Fruit fly (Drosophila melanogaster) whole organism, embryonic: ENCODE results near the gene barr.

Experiments used
- ATbp ChIP-seq: fragments of 200-800 bp; sonication (Bioruptor generic); optimal IDR thresholded peaks from 2 replicates; lab custom pipeline; 2017; ENCODE audit warnings: missing biosample characterization, mild to moderate bottlenecking, missing genetic modification characterization, missing genetic modification reagents
- Antp ChIP-seq: fragments of 200-800 bp; sonication (Bioruptor generic); optimal IDR thresholded peaks from 3 replicates; lab custom pipeline; 2016; ENCODE audit warnings: missing biosample characterization, missing genetic modification characterization
- Bgb ChIP-seq: fragments of 200-800 bp; sonication (Bioruptor generic); IDR thresholded peaks from 2 replicates; pipeline ENCODE4 v1.3.6; 2022; ENCODE audit warnings: missing biosample characterization, missing genetic modification characterization; ENCODE audit not compliant: partially characterized antibody
- Blimp-1 ChIP-seq: fragments of 200-800 bp; sonication (Bioruptor generic); optimal IDR thresholded peaks from 3 replicates; lab custom pipeline; 2018; ENCODE audit warnings: missing biosample characterization, missing genetic modification characterization, mild to moderate bottlenecking, moderate library complexity, missing genetic modification reagents
- CG11398 ChIP-seq: fragments of 200-800 bp; sonication (Bioruptor generic); optimal IDR thresholded peaks from 2 replicates; lab custom pipeline; 2016; ENCODE audit warnings: missing biosample characterization, missing genetic modification characterization
- CG11695 ChIP-seq: fragments of 200-800 bp; sonication (Bioruptor generic); IDR thresholded peaks from 3 replicates; pipeline ENCODE4 v1.3.6; 2022; ENCODE audit warnings: missing biosample characterization, missing genetic modification characterization
- CG12299 ChIP-seq: fragments of 200-800 bp; sonication (Bioruptor generic); optimal IDR thresholded peaks from 2 replicates; lab custom pipeline; 2018; ENCODE audit warnings: missing biosample characterization, mild to moderate bottlenecking, missing genetic modification characterization
- CG13296 ChIP-seq: fragments of 200-800 bp; sonication (Bioruptor generic); optimal IDR thresholded peaks from 3 replicates; lab custom pipeline; 2018; ENCODE audit warnings: missing biosample characterization, mild to moderate bottlenecking, missing genetic modification characterization
- CG14965 ChIP-seq: fragments of 200-800 bp; sonication (Bioruptor generic); optimal IDR thresholded peaks from 2 replicates; lab custom pipeline; 2016; ENCODE audit warnings: missing biosample characterization, missing genetic modification characterization, borderline replicate concordance
- CG15269 ChIP-seq: fragments of 200-800 bp; sonication (Bioruptor generic); optimal IDR thresholded peaks from 2 replicates; lab custom pipeline; 2018; ENCODE audit warnings: missing biosample characterization, mild to moderate bottlenecking, missing genetic modification characterization, moderate library complexity
- CG17359 ChIP-seq: fragments of 200-800 bp; sonication (Bioruptor generic); optimal IDR thresholded peaks from 3 replicates; lab custom pipeline; 2018; ENCODE audit warnings: missing biosample characterization, mild to moderate bottlenecking, missing genetic modification characterization, moderate library complexity
- CG17361 ChIP-seq: fragments of 200-800 bp; sonication (Bioruptor generic); IDR thresholded peaks from 3 replicates; pipeline ENCODE4 v1.3.6; 2022; ENCODE audit warnings: missing biosample characterization, missing genetic modification characterization
- CG2199 ChIP-seq: fragments of 200-800 bp; sonication (Bioruptor generic); IDR thresholded peaks from 3 replicates; pipeline ENCODE4 v1.3.6; 2022; ENCODE audit warnings: missing biosample characterization, missing genetic modification characterization
- CG31365 ChIP-seq: fragments of 200-800 bp; sonication (Bioruptor generic); optimal IDR thresholded peaks from 2 replicates; lab custom pipeline; 2018; ENCODE audit warnings: missing biosample characterization, mild to moderate bottlenecking, missing genetic modification characterization
- CG32532 ChIP-seq: fragments of 200-800 bp; sonication (Bioruptor generic); IDR thresholded peaks from 2 replicates; pipeline ENCODE4 v1.3.6; 2022; ENCODE audit warnings: missing biosample characterization, missing genetic modification characterization
- CG3281 ChIP-seq: fragments of 200-800 bp; sonication (Bioruptor generic); optimal IDR thresholded peaks from 3 replicates; lab custom pipeline; 2017; ENCODE audit warnings: missing biosample characterization, mild to moderate bottlenecking, missing genetic modification characterization
- CG34376 ChIP-seq: fragments of 200-800 bp; sonication (Bioruptor generic); optimal IDR thresholded peaks from 2 replicates; lab custom pipeline; 2018; ENCODE audit warnings: missing biosample characterization, mild to moderate bottlenecking, missing genetic modification characterization
- CG34422 ChIP-seq: fragments of 200-800 bp; sonication (Bioruptor generic); IDR thresholded peaks from 3 replicates; pipeline ENCODE4 v1.3.6; 2022; ENCODE audit warnings: missing biosample characterization, missing genetic modification characterization
- CG4282 ChIP-seq: fragments of 200-800 bp; sonication (Bioruptor generic); optimal IDR thresholded peaks from 2 replicates; lab custom pipeline; 2016; ENCODE audit warnings: missing biosample characterization, missing genetic modification characterization
- CG8359 ChIP-seq: fragments of 200-800 bp; sonication (Bioruptor generic); optimal IDR thresholded peaks from 2 replicates; lab custom pipeline; 2017; ENCODE audit warnings: missing biosample characterization, mild to moderate bottlenecking, missing genetic modification characterization, borderline replicate concordance
- CG9609 ChIP-seq: fragments of 200-800 bp; sonication (Bioruptor generic); optimal IDR thresholded peaks from 3 replicates; lab custom pipeline; 2016; ENCODE audit warnings: missing biosample characterization, missing genetic modification characterization
- CoRest ChIP-seq: fragments of 200-800 bp; sonication (Bioruptor generic); optimal IDR thresholded peaks from 3 replicates; lab custom pipeline; 2018; ENCODE audit warnings: missing biosample characterization, mild to moderate bottlenecking, missing genetic modification characterization, moderate library complexity
- Doc2 ChIP-seq: fragments of 200-800 bp; sonication (Bioruptor generic); IDR thresholded peaks from 2 replicates; pipeline ENCODE4 v1.3.6; 2022; ENCODE audit warnings: missing biosample characterization, missing genetic modification characterization
- E2f1 ChIP-seq: fragments of 200-800 bp; sonication (Bioruptor generic); IDR thresholded peaks from 2 replicates; pipeline ENCODE4 v1.3.6; 2022; ENCODE audit warnings: missing biosample characterization, missing genetic modification characterization
- HmgD ChIP-seq: fragments of 200-800 bp; sonication (Bioruptor generic); optimal IDR thresholded peaks from 3 replicates; lab custom pipeline; 2016; ENCODE audit warnings: missing biosample characterization, missing genetic modification characterization
- Hr78 ChIP-seq, 2 experiments: fragments of 200-800 bp in 1 of 2; fragments of >200 bp in 1 of 2; sonication (Bioruptor generic) in 1 of 2; optimal IDR thresholded peaks; 2 replicates each; lab custom pipeline; 2017 to 2019; ENCODE audit warnings: missing biosample characterization in 2 of 2, missing genetic modification characterization in 2 of 2, mild to moderate bottlenecking in 1 of 2, moderate library complexity in 1 of 2
- Hsf ChIP-seq: fragments of 200-800 bp; sonication (Bioruptor generic); optimal IDR thresholded peaks from 3 replicates; lab custom pipeline; 2016; ENCODE audit warnings: missing biosample characterization, missing genetic modification characterization
- Lim3 ChIP-seq: fragments of 200-800 bp; sonication (Bioruptor generic); IDR thresholded peaks from 2 replicates; pipeline ENCODE4 v1.3.6; 2022; ENCODE audit warnings: missing biosample characterization, missing genetic modification characterization
- NC2α ChIP-seq: fragments of 200-800 bp; sonication (Bioruptor generic); optimal IDR thresholded peaks from 2 replicates; lab custom pipeline; 2016; ENCODE audit warnings: missing biosample characterization, missing genetic modification characterization
- Rx ChIP-seq: fragments of 200-800 bp; sonication (Bioruptor generic); IDR thresholded peaks from 2 replicates; pipeline ENCODE4 v1.3.6; 2022; ENCODE audit warnings: missing biosample characterization, missing genetic modification characterization
- Tbp ChIP-seq: fragments of >200 bp; optimal IDR thresholded peaks from 2 replicates; lab custom pipeline; 2018; ENCODE audit warnings: missing biosample characterization, missing genetic modification characterization
- bbx ChIP-seq: fragments of 200-800 bp; sonication (Bioruptor generic); IDR thresholded peaks from 2 replicates; pipeline ENCODE4 v1.3.6; 2022; ENCODE audit warnings: missing biosample characterization, missing genetic modification characterization; ENCODE audit not compliant: partially characterized antibody
- caup ChIP-seq: fragments of 200-800 bp; sonication (Bioruptor generic); optimal IDR thresholded peaks from 3 replicates; lab custom pipeline; 2017; ENCODE audit warnings: missing biosample characterization, mild to moderate bottlenecking, missing genetic modification characterization, moderate library complexity; ENCODE audit not compliant: severe bottlenecking
- chif ChIP-seq, 2 experiments: fragments of 200-800 bp; sonication (Bioruptor generic); optimal IDR thresholded peaks; 3 replicates each; lab custom pipeline; 2016; ENCODE audit warnings: missing biosample characterization in 2 of 2, missing genetic modification characterization in 2 of 2
- crol ChIP-seq: fragments of 200-800 bp; sonication (Bioruptor generic); IDR thresholded peaks from 2 replicates; pipeline ENCODE4 v1.3.6; 2022; ENCODE audit warnings: missing biosample characterization, missing genetic modification characterization
- gro ChIP-seq: fragments of 200-800 bp; sonication (Bioruptor generic); optimal IDR thresholded peaks from 2 replicates; lab custom pipeline; 2016; ENCODE audit warnings: missing biosample characterization, missing genetic modification characterization
- jigr1 ChIP-seq: fragments of 200-800 bp; sonication (Bioruptor generic); IDR thresholded peaks from 3 replicates; pipeline ENCODE4 v1.3.6; 2022; ENCODE audit warnings: missing biosample characterization, missing genetic modification characterization
- knrl ChIP-seq: fragments of 200-800 bp; sonication (Bioruptor generic); IDR thresholded peaks from 3 replicates; pipeline ENCODE4 v1.3.6; 2022; ENCODE audit warnings: missing biosample characterization, missing genetic modification characterization; ENCODE audit not compliant: partially characterized antibody
- lbe ChIP-seq: fragments of 200-800 bp; sonication (Bioruptor generic); optimal IDR thresholded peaks from 2 replicates; lab custom pipeline; 2016; ENCODE audit warnings: missing biosample characterization, mild to moderate bottlenecking, missing genetic modification characterization
- lilli ChIP-seq: fragments of 200-800 bp; sonication (Bioruptor generic); optimal IDR thresholded peaks from 3 replicates; lab custom pipeline; 2016; ENCODE audit warnings: missing biosample characterization, missing genetic modification characterization
- mld ChIP-seq: fragments of 200-800 bp; sonication (Bioruptor generic); IDR thresholded peaks from 3 replicates; pipeline ENCODE4 v1.3.6; 2022; ENCODE audit warnings: missing biosample characterization, missing genetic modification characterization; ENCODE audit not compliant: partially characterized antibody
- prd ChIP-seq, 3 experiments: fragments of >200 bp in 2 of 3; fragments of 200-800 bp in 1 of 3; sonication (Bioruptor generic) in 1 of 3; optimal IDR thresholded peaks in 2 of 3; IDR thresholded peaks in 1 of 3; 2 replicates in 2 of 3; 3 replicates in 1 of 3; pipeline versions ENCODE4 v1.3.6 to Lab custom; 2017 to 2022; ENCODE audit warnings: missing biosample characterization in 1 of 3, missing genetic modification characterization in 1 of 3
- ranshi ChIP-seq: fragments of 200-800 bp; sonication (Bioruptor generic); IDR thresholded peaks from 2 replicates; pipeline ENCODE4 v1.3.6; 2022; ENCODE audit warnings: missing biosample characterization, missing genetic modification characterization
- repo ChIP-seq: fragments of 200-800 bp; sonication (Bioruptor generic); optimal IDR thresholded peaks from 2 replicates; lab custom pipeline; 2016; ENCODE audit warnings: missing biosample characterization, missing genetic modification characterization
- sens-2 ChIP-seq: fragments of 200-800 bp; sonication (Bioruptor generic); IDR thresholded peaks from 2 replicates; pipeline ENCODE4 v1.3.6; 2022; ENCODE audit warnings: missing biosample characterization, missing genetic modification characterization
- trem ChIP-seq: fragments of 200-800 bp; optimal IDR thresholded peaks from 3 replicates; lab custom pipeline; 2019; ENCODE audit warnings: missing biosample characterization, mild to moderate bottlenecking, missing genetic modification characterization, moderate library complexity
- ttk ChIP-seq: fragments of 200-800 bp; sonication (Bioruptor generic); IDR thresholded peaks from 2 replicates; pipeline ENCODE4 v2.1.2; 2022; ENCODE audit warnings: missing biosample characterization, missing genetic modification characterization
- wor ChIP-seq: fragments of 200-800 bp; sonication (Bioruptor generic); IDR thresholded peaks from 2 replicates; pipeline ENCODE4 v1.3.6; 2022; ENCODE audit warnings: missing biosample characterization, missing genetic modification characterization
- zfh2 ChIP-seq: fragments of 200-800 bp; sonication (Bioruptor generic); optimal IDR thresholded peaks from 2 replicates; lab custom pipeline; 2016; ENCODE audit warnings: missing biosample characterization, missing genetic modification characterization

barr gene

dm6 chr2L:20091094-20091679 lies 30.0 kb upstream of the barr start, which contains the start of the genes CG10747 and Pyroxd1 (continued):
- TF ChIP-seq CG17359 (tag; lab: Kevin White, UChicago), result peak; percentile 96
- peak; percentile 97 for TF ChIP-seq CG34376 (GFP tag; lab: Kevin White, UChicago)
- TF ChIP-seq caup (GFP tag; lab: Kevin White, UChicago), result peak; percentile 96
- TF ChIP-seq jigr1 (GFP tag; lab: Robert Waterston, UW), result peak; percentile 93
- TF ChIP-seq Antp (GFP tag; lab: Kevin White, UChicago), result peak; percentile 94
- TF ChIP-seq repo (GFP tag; lab: Kevin White, UChicago), result peak; percentile 78
- TF ChIP-seq Hsf (GFP tag; lab: Kevin White, UChicago), result peak; percentile 98
- peak; percentile 40 for TF ChIP-seq CG4282 (GFP tag; lab: Kevin White, UChicago)
- peak in 1 of 2 experiments; percentile 81 for TF ChIP-seq Hr78 (GFP tag; optimal IDR thresholded peaks at IDR 0.05; lab: Kevin White, UChicago)
- TF ChIP-seq knrl, result no peak
- peak; percentile 99 for TF ChIP-seq CoRest (tag; lab: Kevin White, UChicago)
- TF ChIP-seq Doc2 (GFP tag; lab: Robert Waterston, UW), result peak; percentile 86
- peak; percentile 95 for TF ChIP-seq CG11695 (GFP tag; lab: Robert Waterston, UW)
- peak; percentile 82 for TF ChIP-seq NC2α (GFP tag; lab: Kevin White, UChicago)
- TF ChIP-seq CG13296 (GFP tag; lab: Kevin White, UChicago), result peak; percentile 97
- TF ChIP-seq prd (optimal IDR thresholded peaks at IDR 0.05; lab: Kevin White, UChicago), result no peak
- TF ChIP-seq prd (GFP tag; IDR thresholded peaks at IDR 0.05; lab: Robert Waterston, UW), result peak; percentile 97
- TF ChIP-seq ttk (GFP tag; lab: Robert Waterston, UW), result peak; percentile 94
- no peak for TF ChIP-seq bbx (GFP tag; lab: Robert Waterston, UW)
- peak; percentile 94 for TF ChIP-seq E2f1 (GFP tag; lab: Robert Waterston, UW)
- no peak for TF ChIP-seq mld
- TF ChIP-seq CG2199 (GFP tag; lab: Robert Waterston, UW), result 0 out of 3 replicates have a peak, but pooled peaks have one; percentile 67
- TF ChIP-seq CG31365 (tag; lab: Kevin White, UChicago), result peak; percentile 85
- peak; percentile 97 for TF ChIP-seq zfh2 (GFP tag; lab: Kevin White, UChicago)
- TF ChIP-seq CG17361 (GFP tag; lab: Robert Waterston, UW), result peak; percentile 98
- TF ChIP-seq lilli (GFP tag; lab: Kevin White, UChicago), result peak; percentile 98
- TF ChIP-seq Blimp-1 (GFP tag; lab: Kevin White, UChicago), result peak; percentile 93
- TF ChIP-seq CG9609 (GFP tag; lab: Kevin White, UChicago), result peak; percentile 93
- TF ChIP-seq lbe (GFP tag; lab: Kevin White, UChicago), result peak; percentile 97
- TF ChIP-seq Lim3 (GFP tag; lab: Robert Waterston, UW), result peak; percentile 85
- peak; percentile 94 for TF ChIP-seq ATbp (GFP tag; lab: Kevin White, UChicago)
- peak; percentile 96 for TF ChIP-seq CG12299 (tag; lab: Kevin White, UChicago)
- TF ChIP-seq chif (GFP tag; optimal IDR thresholded peaks at IDR 0.05; lab: Kevin White, UChicago), result peak; percentile 91 to 96
- TF ChIP-seq Rx (GFP tag; lab: Robert Waterston, UW), result peak; percentile 87
- peak; percentile 93 for TF ChIP-seq CG34422 (GFP tag; lab: Robert Waterston, UW)
- peak; percentile 89 for TF ChIP-seq HmgD (GFP tag; lab: Kevin White, UChicago)
- TF ChIP-seq CG3281, result peak; percentile 97
- peak; percentile 94 for TF ChIP-seq wor (GFP tag; lab: Robert Waterston, UW)
- TF ChIP-seq Bgb (GFP tag; lab: Robert Waterston, UW), result peak; percentile 11; the same call in 1 of the 2 replicates
- TF ChIP-seq CG11398 (GFP tag; lab: Kevin White, UChicago), result peak; percentile 87
- peak; percentile 94 for TF ChIP-seq ranshi
- peak; percentile 81 for TF ChIP-seq sens-2 (GFP tag; lab: Robert Waterston, UW)
- peak; percentile 91 for TF ChIP-seq trem
- peak; percentile 95 for TF ChIP-seq gro (GFP tag; lab: Kevin White, UChicago)
- peak; percentile 62 for TF ChIP-seq CG14965 (GFP tag; lab: Kevin White, UChicago)
- TF ChIP-seq CG32532 (GFP tag; lab: Robert Waterston, UW), result peak; percentile 96
- TF ChIP-seq CG15269 (tag; lab: Kevin White, UChicago), result peak; percentile 98
- TF ChIP-seq CG8359, result peak; percentile 80
- TF ChIP-seq Tbp (GFP tag; lab: Kevin White, UChicago), result no peak
- TF ChIP-seq crol (GFP tag; lab: Robert Waterston, UW), result no peak; the same call in 1 of the 2 replicates
